Worm (Caenorhabditis elegans): ENCODE results near the gene srt-39.

DNA sequence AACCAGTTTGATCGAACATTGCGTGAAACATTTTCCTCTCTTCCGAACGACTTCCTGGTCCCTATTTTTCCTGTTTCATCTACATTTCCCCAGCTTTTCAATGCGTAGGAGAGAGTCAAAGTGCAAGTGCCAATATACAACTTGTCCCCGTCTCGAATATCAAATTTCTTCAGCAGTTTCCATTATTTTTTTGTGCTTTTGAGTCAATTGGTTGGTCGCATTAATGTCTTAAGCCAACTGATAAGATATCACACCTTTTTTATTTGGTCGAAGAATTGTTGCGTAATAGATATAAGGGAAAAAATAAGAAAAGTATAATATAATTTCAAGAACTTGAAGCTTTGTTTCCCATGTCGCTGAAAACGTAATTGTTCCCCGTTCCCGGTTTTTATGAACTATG is 47.7 kb downstream of the srt-39 start:
- TF ChIP-seq unc-62 (GFP tag; optimal IDR thresholded peaks at IDR 0.05) (no peak), zag-1 (tag; optimal IDR thresholded peaks at IDR 0.05) (no peak), lin-13 (GFP tag; optimal IDR thresholded peaks at IDR 0.05) (no peak), blmp-1 (tag; optimal IDR thresholded peaks at IDR 0.05; ENCODE audit: insufficient read depth) (no peak)

Data from whole organism, L2 larva.